Fruit fly (Drosophila melanogaster) whole organism, embryonic: ENCODE measurements around the gene TwdlR.

ENCODE experiments used
- Abd-B ChIP-seq: fragments of 200-800 bp; sonication (Bioruptor generic); optimal IDR thresholded peaks from 2 replicates; lab custom pipeline; 2018; ENCODE audit warnings: missing biosample characterization, mild to moderate bottlenecking, missing genetic modification characterization, moderate library complexity
- Bdp1 ChIP-seq: fragments of 200-800 bp; sonication (Bioruptor generic); optimal IDR thresholded peaks from 3 replicates; lab custom pipeline; 2016; ENCODE audit warnings: missing biosample characterization, missing genetic modification characterization
- Blimp-1 ChIP-seq: fragments of 200-800 bp; sonication (Bioruptor generic); optimal IDR thresholded peaks from 3 replicates; lab custom pipeline; 2018; ENCODE audit warnings: missing biosample characterization, missing genetic modification characterization, mild to moderate bottlenecking, moderate library complexity, missing genetic modification reagents
- CG10654 ChIP-seq: fragments of 200-800 bp; sonication (Bioruptor generic); optimal IDR thresholded peaks from 2 replicates; lab custom pipeline; 2016; ENCODE audit warnings: missing biosample characterization, missing genetic modification characterization
- CG12219 ChIP-seq: fragments of 200-800 bp; sonication (Bioruptor generic); optimal IDR thresholded peaks from 3 replicates; lab custom pipeline; 2018; ENCODE audit warnings: missing biosample characterization, mild to moderate bottlenecking, missing genetic modification characterization
- CG16815 ChIP-seq: fragments of 200-800 bp; sonication (Bioruptor generic); optimal IDR thresholded peaks from 3 replicates; lab custom pipeline; 2017; ENCODE audit warnings: missing biosample characterization, mild to moderate bottlenecking, missing genetic modification characterization
- CG17361 ChIP-seq: fragments of 200-800 bp; sonication (Bioruptor generic); IDR thresholded peaks from 3 replicates; pipeline ENCODE4 v1.3.6; 2022; ENCODE audit warnings: missing biosample characterization, missing genetic modification characterization
- CG3726 ChIP-seq: fragments of 200-800 bp; sonication (Bioruptor generic); IDR thresholded peaks from 3 replicates; pipeline ENCODE4, ENCODE4 v1.3.6; 2022; ENCODE audit warnings: missing biosample characterization, missing genetic modification characterization
- CG4360 ChIP-seq: fragments of 200-800 bp; sonication (Bioruptor generic); IDR thresholded peaks from 2 replicates; pipeline ENCODE4 v1.3.6; 2022; ENCODE audit warnings: missing biosample characterization, missing genetic modification characterization
- CG7556 ChIP-seq: fragments of 200-800 bp; sonication (Bioruptor generic); optimal IDR thresholded peaks from 2 replicates; lab custom pipeline; 2017; ENCODE audit warnings: missing biosample characterization, mild to moderate bottlenecking, missing genetic modification characterization
- CG8924 ChIP-seq: fragments of 200-800 bp; optimal IDR thresholded peaks from 3 replicates; lab custom pipeline; 2019; ENCODE audit warnings: missing biosample characterization, mild to moderate bottlenecking, missing genetic modification characterization, moderate library complexity
- Chrac-16 ChIP-seq: fragments of 200-800 bp; sonication (Bioruptor generic); optimal IDR thresholded peaks from 3 replicates; lab custom pipeline; 2016; ENCODE audit warnings: missing biosample characterization, missing genetic modification characterization
- CrebB ChIP-seq: fragments of 200-800 bp; sonication (Bioruptor generic); optimal IDR thresholded peaks from 3 replicates; lab custom pipeline; 2018; ENCODE audit warnings: missing biosample characterization, mild to moderate bottlenecking, missing genetic modification characterization
- D19A ChIP-seq: fragments of 200-800 bp; optimal IDR thresholded peaks from 3 replicates; lab custom pipeline; 2019; ENCODE audit warnings: missing biosample characterization, mild to moderate bottlenecking, missing genetic modification characterization, moderate library complexity
- D19B ChIP-seq: fragments of 200-800 bp; sonication (Bioruptor generic); optimal IDR thresholded peaks from 2 replicates; lab custom pipeline; 2017; ENCODE audit warnings: missing biosample characterization, mild to moderate bottlenecking, missing genetic modification characterization
- Deaf1 ChIP-seq: fragments of 200-800 bp; optimal IDR thresholded peaks from 3 replicates; lab custom pipeline; 2019; ENCODE audit warnings: missing biosample characterization, mild to moderate bottlenecking, missing genetic modification characterization, moderate library complexity
- Poxn ChIP-seq: fragments of 200-800 bp; sonication (Bioruptor generic); IDR thresholded peaks from 2 replicates; pipeline ENCODE4 v1.3.6; 2022; ENCODE audit warnings: missing biosample characterization, missing genetic modification characterization
- Tbp ChIP-seq: fragments of >200 bp; optimal IDR thresholded peaks from 2 replicates; lab custom pipeline; 2018; ENCODE audit warnings: missing biosample characterization, missing genetic modification characterization
- abd-A ChIP-seq: fragments of 200-800 bp; sonication (Bioruptor generic); optimal IDR thresholded peaks from 3 replicates; lab custom pipeline; 2019; ENCODE audit warnings: missing biosample characterization, mild to moderate bottlenecking, missing genetic modification characterization, moderate library complexity
- bigmax ChIP-seq: fragments of 200-800 bp; sonication (Bioruptor generic); optimal IDR thresholded peaks from 2 replicates; lab custom pipeline; 2018; ENCODE audit warnings: missing biosample characterization, mild to moderate bottlenecking, missing genetic modification characterization
- dysf ChIP-seq: fragments of 200-800 bp; sonication (Bioruptor generic); IDR thresholded peaks from 3 replicates; pipeline ENCODE4 v1.3.6; 2022; ENCODE audit warnings: missing biosample characterization, missing genetic modification characterization
- ems ChIP-seq: fragments of 200-800 bp; sonication (Bioruptor generic); optimal IDR thresholded peaks from 3 replicates; lab custom pipeline; 2016; ENCODE audit warnings: missing biosample characterization, missing genetic modification characterization
- eve ChIP-seq, 2 experiments: fragments of >200 bp; optimal IDR thresholded peaks; 2 replicates each; lab custom pipeline; 2017; ENCODE audit warnings: missing biosample characterization in 2 of 2, missing genetic modification characterization in 2 of 2
- ewg ChIP-seq: fragments of 200-800 bp; sonication (Bioruptor generic); optimal IDR thresholded peaks from 3 replicates; lab custom pipeline; 2017; ENCODE audit warnings: mild to moderate bottlenecking, missing biosample characterization, missing genetic modification reagents, missing genetic modification characterization
- grn ChIP-seq: fragments of 200-800 bp; sonication (Bioruptor generic); optimal IDR thresholded peaks from 3 replicates; lab custom pipeline; 2017; ENCODE audit warnings: missing biosample characterization, missing genetic modification characterization
- hbn ChIP-seq: fragments of 200-800 bp; sonication (Bioruptor generic); IDR thresholded peaks from 2 replicates; pipeline ENCODE4 v1.3.6; 2022; ENCODE audit warnings: missing biosample characterization, missing genetic modification characterization; ENCODE audit not compliant: partially characterized antibody
- hkb ChIP-seq, 2 experiments: fragments of 200-800 bp in 1 of 2; fragments of >200 bp in 1 of 2; sonication (Bioruptor generic) in 1 of 2; IDR thresholded peaks in 1 of 2; optimal IDR thresholded peaks in 1 of 2; 2 replicates each; pipeline versions ENCODE4 v1.3.6 to Lab custom; 2017 to 2022; ENCODE audit warnings: missing biosample characterization in 1 of 2, missing genetic modification characterization in 1 of 2
- kay ChIP-seq: fragments of 200-800 bp; sonication (Bioruptor generic); optimal IDR thresholded peaks from 2 replicates; lab custom pipeline; 2016; ENCODE audit warnings: missing biosample characterization, missing genetic modification characterization
- mld ChIP-seq: fragments of 200-800 bp; sonication (Bioruptor generic); IDR thresholded peaks from 3 replicates; pipeline ENCODE4 v1.3.6; 2022; ENCODE audit warnings: missing biosample characterization, missing genetic modification characterization; ENCODE audit not compliant: partially characterized antibody
- otp ChIP-seq: fragments of 200-800 bp; sonication (Bioruptor generic); IDR thresholded peaks from 3 replicates; pipeline ENCODE4, ENCODE4 v1.3.6; 2022; ENCODE audit warnings: missing biosample characterization, missing genetic modification characterization
- pita ChIP-seq: fragments of 200-800 bp; sonication (Bioruptor generic); optimal IDR thresholded peaks from 2 replicates; lab custom pipeline; 2017; ENCODE audit warnings: missing biosample characterization, mild to moderate bottlenecking, missing genetic modification characterization
- scrt ChIP-seq: fragments of 200-800 bp; sonication (Bioruptor generic); optimal IDR thresholded peaks from 2 replicates; lab custom pipeline; 2018; ENCODE audit warnings: missing biosample characterization, mild to moderate bottlenecking, missing genetic modification characterization, moderate library complexity
- shn ChIP-seq: fragments of 200-800 bp; sonication (Bioruptor generic); optimal IDR thresholded peaks from 3 replicates; lab custom pipeline; 2016; ENCODE audit warnings: missing biosample characterization, missing genetic modification characterization
- ssp ChIP-seq: fragments of 200-800 bp; sonication (Bioruptor generic); IDR thresholded peaks from 2 replicates; pipeline ENCODE4 v1.3.6; 2022; ENCODE audit warnings: missing biosample characterization, missing genetic modification characterization
- toy ChIP-seq: fragments of 200-800 bp; sonication (Bioruptor generic); IDR thresholded peaks from 2 replicates; pipeline ENCODE4 v1.3.6; 2022; ENCODE audit warnings: missing biosample characterization, missing genetic modification characterization
- vnd ChIP-seq: fragments of 200-800 bp; sonication (Bioruptor generic); IDR thresholded peaks from 3 replicates; pipeline ENCODE4 v1.3.6; 2022; ENCODE audit warnings: missing biosample characterization, missing genetic modification characterization; ENCODE audit not compliant: partially characterized antibody
- vvl ChIP-seq: fragments of 200-800 bp; sonication (Bioruptor generic); IDR thresholded peaks from 2 replicates; pipeline ENCODE4 v1.3.6; 2022; ENCODE audit warnings: missing biosample characterization, missing genetic modification characterization
- zf30C ChIP-seq: fragments of 200-800 bp; sonication (Bioruptor generic); optimal IDR thresholded peaks from 3 replicates; lab custom pipeline; 2018; ENCODE audit warnings: missing biosample characterization, mild to moderate bottlenecking, missing genetic modification characterization

The TwdlR gene

dm6 chr3R:26593847-26594542, 40.7 kb upstream of the TwdlR start (continued):
- TF ChIP-seq D19B (GFP tag; lab: Kevin White, UChicago) (no peak), shn (GFP tag; lab: Kevin White, UChicago) (no peak), kay (GFP tag; lab: Kevin White, UChicago) (no peak), hkb (optimal IDR thresholded peaks at IDR 0.05; lab: Kevin White, UChicago) (no peak), hkb (GFP tag; IDR thresholded peaks at IDR 0.05; lab: Robert Waterston, UW) (no peak), pita (GFP tag; lab: Kevin White, UChicago) (no peak), zf30C (no peak), Poxn (GFP tag; lab: Robert Waterston, UW) (no peak), bigmax (GFP tag; lab: Kevin White, UChicago) (no peak), CG7556 (GFP tag; lab: Kevin White, UChicago) (no peak), CG3726 (GFP tag; lab: Robert Waterston, UW) (no peak), D19A (tag; lab: Kevin White, UChicago) (no peak), mld (GFP tag; lab: Robert Waterston, UW) (no peak), Abd-B (GFP tag; lab: Kevin White, UChicago) (no peak), CrebB (tag; lab: Kevin White, UChicago) (no peak), Tbp (GFP tag; lab: Kevin White, UChicago) (no peak), dysf (GFP tag; lab: Robert Waterston, UW) (no peak), vvl (GFP tag; lab: Robert Waterston, UW) (peak; percentile 89), grn (GFP tag; lab: Kevin White, UChicago) (peak; percentile 15), CG17361 (no peak), Bdp1 (GFP tag; lab: Kevin White, UChicago) (no peak), CG16815 (GFP tag; lab: Kevin White, UChicago) (no peak), CG12219 (GFP tag; lab: Kevin White, UChicago) (no peak), toy (GFP tag; lab: Robert Waterston, UW) (no peak), Chrac-16 (GFP tag; lab: Kevin White, UChicago) (no peak), eve (GFP tag; optimal IDR thresholded peaks at IDR 0.05; lab: Kevin White, UChicago) (no peak), CG10654 (no peak), ssp (GFP tag; lab: Robert Waterston, UW) (no peak), Blimp-1 (peak; percentile 44), vnd (GFP tag; lab: Robert Waterston, UW) (no peak)

DNA sequence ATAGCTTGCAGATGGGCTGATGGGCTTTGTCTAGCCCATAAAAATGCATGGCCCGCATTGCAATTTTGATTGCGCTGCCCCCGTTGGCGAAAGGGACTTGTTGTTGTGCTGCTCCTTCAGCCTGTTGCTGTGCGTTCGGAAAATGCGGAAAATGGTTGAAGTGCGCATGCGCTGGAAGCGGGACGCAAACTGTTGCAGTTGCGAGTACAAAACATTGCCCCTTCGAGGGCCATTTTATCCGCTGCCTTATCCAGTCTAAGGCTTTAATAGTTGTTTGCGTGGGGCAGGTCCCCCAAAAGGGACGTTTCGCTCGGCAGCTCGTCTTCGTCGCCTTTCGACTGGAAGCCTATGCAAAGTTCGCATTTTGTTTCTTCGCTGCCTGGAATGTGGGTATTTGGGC, 28.2 kb upstream of the TwdlR start:
- no peak for TF ChIP-seq ems
- TF ChIP-seq otp (GFP tag; lab: Robert Waterston, UW) = no peak
- no peak for TF ChIP-seq CG4360 (GFP tag; lab: Robert Waterston, UW)
- TF ChIP-seq scrt (GFP tag; lab: Kevin White, UChicago) = peak; percentile 97
- TF ChIP-seq hbn = no peak
- peak; percentile 82 for TF ChIP-seq Deaf1 (tag; lab: Kevin White, UChicago)
- TF ChIP-seq ewg (GFP tag; lab: Kevin White, UChicago) = peak; percentile 70
- TF ChIP-seq CG8924 = no peak
- TF ChIP-seq abd-A (tag; lab: Kevin White, UChicago) = peak; percentile 28
